Worm (Caenorhabditis elegans): ENCODE results near the gene R07A4.4.

Gene R07A4.4

ce11 chrX:10766123-10766622, 8.7 kb upstream of the R07A4.4 start:
- TF ChIP-seq R02D3.7 (tag; optimal IDR thresholded peaks at IDR 0.05) (peak; percentile 77), nhr-67 (tag; optimal IDR thresholded peaks at IDR 0.05) (no peak), pha-4 (tag; optimal IDR thresholded peaks at IDR 0.05) (peak; percentile 98), nfya-1 (tag; optimal IDR thresholded peaks at IDR 0.05; ENCODE audit: insufficient read depth) (peak; percentile 97), nhr-76 (tag; optimal IDR thresholded peaks at IDR 0.05) (peak; percentile 69), nhr-11 (tag; optimal IDR thresholded peaks at IDR 0.05) (peak; percentile 89), tbx-2 (tag; optimal IDR thresholded peaks at IDR 0.05) (peak; percentile 94), daf-12 (tag; optimal IDR thresholded peaks at IDR 0.05) (peak; percentile 74), ztf-4 (tag; optimal IDR thresholded peaks at IDR 0.05) (peak; percentile 35), ama-1 (optimal IDR thresholded peaks at IDR 0.05) (peak; percentile 43), jun-1 (tag; optimal IDR thresholded peaks at IDR 0.05) (peak; percentile 97), elt-3 (tag; optimal IDR thresholded peaks at IDR 0.05) (peak in 2 of 3 experiments; percentile 68 to 85), egl-5 (tag; optimal IDR thresholded peaks at IDR 0.05) (peak; percentile 97), ceh-16 (tag; optimal IDR thresholded peaks at IDR 0.05) (peak; percentile 59), nhr-237 (tag; optimal IDR thresholded peaks at IDR 0.05) (no peak), snpc-4 (tag; optimal IDR thresholded peaks at IDR 0.05) (peak; percentile 74), ZK546.5 (tag; optimal IDR thresholded peaks at IDR 0.05) (no peak), lsy-12 (tag; optimal IDR thresholded peaks at IDR 0.05) (peak; percentile 85), pqm-1 (tag; optimal IDR thresholded peaks at IDR 0.05) (peak; percentile 92), nhr-43 (tag; optimal IDR thresholded peaks at IDR 0.05; ENCODE audit: poor library complexity, severe bottlenecking) (peak; percentile 85), skn-1 (tag; optimal IDR thresholded peaks at IDR 0.05) (peak; percentile 87), lin-15B (tag; optimal IDR thresholded peaks at IDR 0.05) (peak; percentile 56), ztf-11 (tag; optimal IDR thresholded peaks at IDR 0.05) (no peak), eor-1 (tag; optimal IDR thresholded peaks at IDR 0.05) (peak in 1 of 2 experiments; percentile 54), egl-27 (tag; optimal IDR thresholded peaks at IDR 0.05) (peak; percentile 92), aly-2 (tag; optimal IDR thresholded peaks at IDR 0.05) (no peak), nhr-12 (tag; optimal IDR thresholded peaks at IDR 0.05) (no peak), lin-39 (tag; optimal IDR thresholded peaks at IDR 0.05) (peak; percentile 97), nhr-23 (tag; optimal IDR thresholded peaks at IDR 0.05) (peak; percentile 96), ceh-28 (tag; optimal IDR thresholded peaks at IDR 0.05) (peak; percentile 90), ceh-82 (tag; optimal IDR thresholded peaks at IDR 0.05) (peak; percentile 76), nhr-28 (tag; optimal IDR thresholded peaks at IDR 0.05) (no peak), nhr-77 (tag; optimal IDR thresholded peaks at IDR 0.05) (peak; percentile 88), hmg-11 (tag; optimal IDR thresholded peaks at IDR 0.05) (peak; percentile 98), unc-62 (GFP tag; optimal IDR thresholded peaks at IDR 0.05) (peak; percentile 99), fkh-2 (tag; optimal IDR thresholded peaks at IDR 0.05) (no peak), sea-2 (GFP tag; optimal IDR thresholded peaks at IDR 0.05) (peak; percentile 38), fos-1 (tag; optimal IDR thresholded peaks at IDR 0.05) (peak; percentile 74), elt-1 (tag; optimal IDR thresholded peaks at IDR 0.05) (peak; percentile 95), unc-39 (tag; optimal IDR thresholded peaks at IDR 0.05) (peak; percentile 59), zag-1 (tag; optimal IDR thresholded peaks at IDR 0.05) (peak; percentile 92), mml-1 (tag; optimal IDR thresholded peaks at IDR 0.05) (no peak), fkh-10 (GFP tag; optimal IDR thresholded peaks at IDR 0.05) (peak; percentile 99), mdl-1 (tag; optimal IDR thresholded peaks at IDR 0.05) (peak; percentile 91), nhr-25 (tag; optimal IDR thresholded peaks at IDR 0.05) (peak; percentile 95), elt-2 (tag; optimal IDR thresholded peaks at IDR 0.05) (peak; percentile 95), ceh-9 (tag; optimal IDR thresholded peaks at IDR 0.05) (peak; percentile 39)
